Worm (Caenorhabditis elegans) whole organism, L1 larva: ENCODE results near the gene F10C2.7.
A peak's percentile ranks its signal among the peaks of the same experiment; 100 is the strongest.

Source experiments
- C04F5.9 ChIP-seq: sonication (generic microtip); optimal IDR thresholded peaks from 2 replicates; lab custom pipeline; 2016; ENCODE audit warnings: missing genetic modification characterization, missing compliant biosample characterization
- irx-1 ChIP-seq: sonication (generic microtip); optimal IDR thresholded peaks from 2 replicates; lab custom pipeline; 2016; ENCODE audit warnings: missing genetic modification characterization, missing compliant biosample characterization
- lir-3 ChIP-seq: sonication (generic microtip); optimal IDR thresholded peaks from 2 replicates; lab custom pipeline; 2016; ENCODE audit warnings: mild to moderate bottlenecking, missing genetic modification characterization, moderate library complexity, missing compliant biosample characterization; ENCODE audit not compliant: poor library complexity
- mdl-1 ChIP-seq, 2 experiments: fragments of 150-350 bp; optimal IDR thresholded peaks; 2 replicates each; lab custom pipeline; 2014 to 2017; ENCODE audit warnings: missing biosample characterization in 2 of 2, missing genetic modification characterization in 2 of 2, inconsistent platforms in 1 of 2
- pqm-1 ChIP-seq: sonication (generic microtip); optimal IDR thresholded peaks from 3 replicates; lab custom pipeline; 2017; ENCODE audit warnings: missing biosample characterization, missing genetic modification characterization
- skn-1 ChIP-seq: fragments of 150-350 bp; optimal IDR thresholded peaks from 2 replicates; lab custom pipeline; 2014; ENCODE audit warnings: missing biosample characterization, missing genetic modification characterization
- unc-98 ChIP-seq: fragments of 200-800 bp; sonication (Bioruptor generic); IDR thresholded peaks from 2 replicates; pipeline ENCODE4 v1.3.6; 2022; ENCODE audit warnings: missing genetic modification characterization, missing compliant biosample characterization
- ztf-11 ChIP-seq, 2 experiments: sonication (generic microtip); optimal IDR thresholded peaks; 2 replicates each; lab custom pipeline; 2016 to 2017; ENCODE audit warnings: missing genetic modification characterization in 2 of 2, missing biosample characterization in 1 of 2, missing compliant biosample characterization in 1 of 2

DNA sequence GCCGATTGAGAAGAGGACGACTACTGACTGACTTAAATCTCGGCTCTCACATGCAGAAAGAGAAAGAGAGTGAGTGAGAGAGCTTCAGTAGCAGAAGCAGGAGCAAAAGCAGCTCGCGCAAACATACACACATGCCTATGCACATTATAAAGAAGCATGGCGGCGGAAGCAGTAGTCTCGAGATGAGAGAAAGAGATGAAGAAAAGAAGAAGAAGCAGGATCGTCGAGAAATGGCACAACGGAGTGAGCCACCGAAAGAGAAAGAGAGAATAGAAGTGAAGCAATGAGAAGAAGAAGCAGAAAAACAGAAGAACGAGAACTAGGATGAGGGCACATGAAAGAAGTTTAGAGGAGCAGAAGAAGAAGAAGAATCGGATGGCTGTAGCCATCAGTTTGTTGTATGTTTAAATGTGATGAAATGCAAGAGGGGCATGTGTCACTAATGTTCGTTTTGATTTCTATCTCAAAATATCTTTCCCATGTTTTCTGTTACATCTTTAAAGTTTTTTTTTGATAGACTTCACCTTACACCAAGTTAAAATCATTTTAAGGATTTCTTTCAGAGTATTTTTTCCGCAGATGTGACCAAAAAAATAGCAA, 26.7 kb upstream of the F10C2.7 start:
- TF ChIP-seq skn-1 (tag; lab: Kevin White, UChicago) (no peak), C04F5.9 (tag; lab: Kevin White, UChicago) (no peak), irx-1 (tag; lab: Kevin White, UChicago) (peak; percentile 4), ztf-11 (tag; optimal IDR thresholded peaks at IDR 0.05; lab: Kevin White, UChicago) (no peak), mdl-1 (tag; optimal IDR thresholded peaks at IDR 0.05; lab: Kevin White, UChicago) (peak in 1 of 2 experiments; percentile 29), unc-98 (GFP tag; lab: Robert Waterston, UW) (no peak), lir-3 (no peak), pqm-1 (tag; lab: Kevin White, UChicago) (no peak)
